Fruit fly (Drosophila melanogaster) whole organism, embryonic: ENCODE measurements around the gene CG12054.
A peak's percentile ranks its signal among the peaks of the same experiment; 100 is the strongest.

Experiments
- Antp ChIP-seq: fragments of 200-800 bp; sonication (Bioruptor generic); optimal IDR thresholded peaks from 3 replicates; lab custom pipeline; 2016; ENCODE audit warnings: missing biosample characterization, missing genetic modification characterization
- B-H2 ChIP-seq: fragments of 200-800 bp; sonication (Bioruptor generic); optimal IDR thresholded peaks from 2 replicates; lab custom pipeline; 2018; ENCODE audit warnings: missing biosample characterization, mild to moderate bottlenecking, missing genetic modification characterization
- CG10654 ChIP-seq: fragments of 200-800 bp; sonication (Bioruptor generic); optimal IDR thresholded peaks from 2 replicates; lab custom pipeline; 2016; ENCODE audit warnings: missing biosample characterization, missing genetic modification characterization
- CG11093 ChIP-seq: fragments of 200-800 bp; sonication (Bioruptor generic); IDR thresholded peaks from 3 replicates; pipeline ENCODE4 v1.3.6; 2022; ENCODE audit warnings: missing biosample characterization, missing genetic modification characterization
- CG12769 ChIP-seq: fragments of 200-800 bp; sonication (Bioruptor generic); optimal IDR thresholded peaks from 2 replicates; lab custom pipeline; 2019; ENCODE audit warnings: missing biosample characterization, mild to moderate bottlenecking, missing genetic modification characterization, moderate library complexity
- CG15011 ChIP-seq: fragments of 200-800 bp; sonication (Bioruptor generic); optimal IDR thresholded peaks from 3 replicates; lab custom pipeline; 2018; ENCODE audit warnings: missing biosample characterization, mild to moderate bottlenecking, missing genetic modification characterization
- CG15073 ChIP-seq: fragments of 200-800 bp; sonication (Bioruptor generic); optimal IDR thresholded peaks from 2 replicates; lab custom pipeline; 2016; ENCODE audit warnings: missing biosample characterization, missing genetic modification characterization
- CG16815 ChIP-seq: fragments of 200-800 bp; sonication (Bioruptor generic); optimal IDR thresholded peaks from 3 replicates; lab custom pipeline; 2017; ENCODE audit warnings: missing biosample characterization, mild to moderate bottlenecking, missing genetic modification characterization
- CG17612 ChIP-seq: fragments of 200-800 bp; sonication (Bioruptor generic); IDR thresholded peaks from 2 replicates; pipeline ENCODE4 v1.3.6; 2022; ENCODE audit warnings: missing biosample characterization, missing genetic modification characterization
- CG2199 ChIP-seq: fragments of 200-800 bp; sonication (Bioruptor generic); IDR thresholded peaks from 3 replicates; pipeline ENCODE4 v1.3.6; 2022; ENCODE audit warnings: missing biosample characterization, missing genetic modification characterization
- CG4282 ChIP-seq: fragments of 200-800 bp; sonication (Bioruptor generic); optimal IDR thresholded peaks from 2 replicates; lab custom pipeline; 2016; ENCODE audit warnings: missing biosample characterization, missing genetic modification characterization
- CG4617 ChIP-seq: fragments of 200-800 bp; sonication (Bioruptor generic); optimal IDR thresholded peaks from 3 replicates; lab custom pipeline; 2016; ENCODE audit warnings: missing biosample characterization, missing genetic modification characterization, borderline replicate concordance
- CG6254 ChIP-seq: fragments of 200-800 bp; sonication (Bioruptor generic); optimal IDR thresholded peaks from 3 replicates; lab custom pipeline; 2017; ENCODE audit warnings: mild to moderate bottlenecking, missing biosample characterization, missing genetic modification reagents, missing genetic modification characterization
- CG6683 ChIP-seq: fragments of 200-800 bp; sonication (Bioruptor generic); optimal IDR thresholded peaks from 2 replicates; lab custom pipeline; 2017; ENCODE audit warnings: missing biosample characterization, mild to moderate bottlenecking, missing genetic modification characterization, missing genetic modification reagents
- CG7271 ChIP-seq: fragments of 200-800 bp; sonication (Bioruptor generic); optimal IDR thresholded peaks from 2 replicates; lab custom pipeline; 2018; ENCODE audit warnings: missing biosample characterization, mild to moderate bottlenecking, missing genetic modification characterization, moderate library complexity
- CG7357 ChIP-seq: fragments of 200-800 bp; sonication (Bioruptor generic); IDR thresholded peaks from 3 replicates; pipeline ENCODE4 v1.3.6; 2022; ENCODE audit warnings: missing biosample characterization, missing genetic modification characterization
- CG7839 ChIP-seq: fragments of 200-800 bp; sonication (Bioruptor generic); optimal IDR thresholded peaks from 3 replicates; lab custom pipeline; 2018; ENCODE audit warnings: missing biosample characterization, mild to moderate bottlenecking, missing genetic modification characterization, moderate library complexity
- CG7928 ChIP-seq: fragments of 200-800 bp; sonication (Bioruptor generic); optimal IDR thresholded peaks from 2 replicates; lab custom pipeline; 2017; ENCODE audit warnings: missing biosample characterization, mild to moderate bottlenecking, missing genetic modification characterization
- CG7963 ChIP-seq: fragments of 200-800 bp; sonication (Bioruptor generic); IDR thresholded peaks from 3 replicates; pipeline ENCODE4 v1.3.6; 2022; ENCODE audit warnings: missing biosample characterization, missing genetic modification characterization; ENCODE audit not compliant: partially characterized antibody
- CG8944 ChIP-seq: fragments of 200-800 bp; sonication (Bioruptor generic); optimal IDR thresholded peaks from 3 replicates; lab custom pipeline; 2016; ENCODE audit warnings: missing biosample characterization, missing genetic modification characterization
- CrebB ChIP-seq: fragments of 200-800 bp; sonication (Bioruptor generic); optimal IDR thresholded peaks from 3 replicates; lab custom pipeline; 2018; ENCODE audit warnings: missing biosample characterization, mild to moderate bottlenecking, missing genetic modification characterization
- Dfd ChIP-seq, 2 experiments: fragments of >200 bp; optimal IDR thresholded peaks; 2 replicates each; lab custom pipeline; 2017; ENCODE audit warnings: missing biosample characterization in 2 of 2, missing genetic modification characterization in 2 of 2
- Dref ChIP-seq: fragments of 200-800 bp; sonication (Bioruptor generic); IDR thresholded peaks from 2 replicates; pipeline ENCODE4 v1.3.6; 2022; ENCODE audit warnings: missing biosample characterization, missing genetic modification characterization
- ERR ChIP-seq: fragments of 200-800 bp; sonication (Bioruptor generic); optimal IDR thresholded peaks from 2 replicates; lab custom pipeline; 2016; ENCODE audit warnings: missing biosample characterization, missing genetic modification characterization
- Ets65A ChIP-seq: fragments of 200-800 bp; sonication (Bioruptor generic); peaks from one replicate; lab custom pipeline; 2016; ENCODE audit warnings: missing biosample characterization, missing genetic modification characterization
- GATAe ChIP-seq: fragments of 200-800 bp; sonication (Bioruptor generic); conservative IDR thresholded peaks from 2 replicates; pipeline ENCODE4 v1.3.6; 2022; ENCODE audit warnings: missing biosample characterization, missing genetic modification characterization
- Gsc ChIP-seq: fragments of 200-800 bp; sonication (Bioruptor generic); IDR thresholded peaks from 2 replicates; pipeline ENCODE4 v1.3.6; 2022; ENCODE audit warnings: missing biosample characterization, missing genetic modification characterization
- Jarid2 ChIP-seq: fragments of 200-800 bp; sonication (Bioruptor generic); optimal IDR thresholded peaks from 3 replicates; lab custom pipeline; 2017; ENCODE audit warnings: mild to moderate bottlenecking, missing biosample characterization, missing genetic modification reagents, missing genetic modification characterization
- NC2β ChIP-seq: fragments of 200-800 bp; sonication (Bioruptor generic); optimal IDR thresholded peaks from 2 replicates; lab custom pipeline; 2016; ENCODE audit warnings: missing biosample characterization, missing genetic modification characterization
- Pdp1 ChIP-seq, 2 experiments: fragments of 200-800 bp; sonication (Bioruptor generic); optimal IDR thresholded peaks; 3 replicates each; lab custom pipeline; 2016; ENCODE audit warnings: missing biosample characterization in 2 of 2, missing genetic modification characterization in 2 of 2, mild to moderate bottlenecking in 1 of 2, moderate library complexity in 1 of 2
- Sin3A ChIP-seq: fragments of >200 bp; optimal IDR thresholded peaks from 2 replicates; lab custom pipeline; 2018
- Tbp ChIP-seq: fragments of >200 bp; optimal IDR thresholded peaks from 2 replicates; lab custom pipeline; 2018; ENCODE audit warnings: missing biosample characterization, missing genetic modification characterization
- Usf ChIP-seq: fragments of 200-800 bp; sonication (Bioruptor generic); optimal IDR thresholded peaks from 2 replicates; lab custom pipeline; 2017; ENCODE audit warnings: missing genotype, missing biosample characterization, missing genetic modification characterization
- amos ChIP-seq: fragments of 200-800 bp; sonication (Bioruptor generic); IDR thresholded peaks from 2 replicates; pipeline ENCODE4 v1.3.6; 2022; ENCODE audit warnings: missing biosample characterization, missing genetic modification characterization; ENCODE audit not compliant: partially characterized antibody
- ash1 ChIP-seq: fragments of 200-800 bp; sonication (Bioruptor generic); optimal IDR thresholded peaks from 2 replicates; lab custom pipeline; 2018; ENCODE audit warnings: missing biosample characterization, mild to moderate bottlenecking, missing genetic modification characterization
- az2 ChIP-seq: fragments of 200-800 bp; sonication (Bioruptor generic); optimal IDR thresholded peaks from 3 replicates; lab custom pipeline; 2016; ENCODE audit warnings: missing biosample characterization, missing genetic modification characterization
- chif ChIP-seq, 2 experiments: fragments of 200-800 bp; sonication (Bioruptor generic); optimal IDR thresholded peaks; 3 replicates each; lab custom pipeline; 2016; ENCODE audit warnings: missing biosample characterization in 2 of 2, missing genetic modification characterization in 2 of 2
- crp ChIP-seq, 2 experiments: fragments of 200-800 bp; sonication (Bioruptor generic); optimal IDR thresholded peaks; 2 replicates in 1 of 2; 3 replicates in 1 of 2; lab custom pipeline; 2017; ENCODE audit warnings: missing biosample characterization in 2 of 2, missing genetic modification characterization in 2 of 2, mild to moderate bottlenecking in 1 of 2, moderate library complexity in 1 of 2
- dmrt11E ChIP-seq: fragments of 200-800 bp; sonication (Bioruptor generic); optimal IDR thresholded peaks from 3 replicates; lab custom pipeline; 2018; ENCODE audit warnings: missing biosample characterization, mild to moderate bottlenecking, missing genetic modification characterization, moderate library complexity
- dysf ChIP-seq: fragments of 200-800 bp; sonication (Bioruptor generic); IDR thresholded peaks from 3 replicates; pipeline ENCODE4 v1.3.6; 2022; ENCODE audit warnings: missing biosample characterization, missing genetic modification characterization
- exex ChIP-seq: fragments of 200-800 bp; sonication (Bioruptor generic); optimal IDR thresholded peaks from 4 replicates; lab custom pipeline; 2018; ENCODE audit warnings: missing biosample characterization, mild to moderate bottlenecking, missing genetic modification characterization, moderate library complexity
- knrl ChIP-seq: fragments of 200-800 bp; sonication (Bioruptor generic); IDR thresholded peaks from 3 replicates; pipeline ENCODE4 v1.3.6; 2022; ENCODE audit warnings: missing biosample characterization, missing genetic modification characterization; ENCODE audit not compliant: partially characterized antibody
- maf-S ChIP-seq: fragments of 200-800 bp; sonication (Bioruptor generic); optimal IDR thresholded peaks from 2 replicates; lab custom pipeline; 2016; ENCODE audit warnings: missing biosample characterization, missing genetic modification characterization
- nmo ChIP-seq: fragments of 200-800 bp; sonication (Bioruptor generic); optimal IDR thresholded peaks from 2 replicates; lab custom pipeline; 2018; ENCODE audit warnings: missing biosample characterization, mild to moderate bottlenecking, missing genetic modification characterization, moderate library complexity
- p53 ChIP-seq: fragments of 200-800 bp; sonication (Bioruptor generic); optimal IDR thresholded peaks from 2 replicates; lab custom pipeline; 2016; ENCODE audit warnings: missing biosample characterization, missing genetic modification characterization
- pan ChIP-seq, 4 experiments: fragments of >200 bp in 3 of 4; fragments of 200-800 bp in 1 of 4; sonication (Bioruptor generic) in 1 of 4; optimal IDR thresholded peaks in 3 of 4; IDR thresholded peaks in 1 of 4; 2 replicates each; pipeline versions ENCODE4 v1.3.6 to Lab custom; 2017 to 2022; ENCODE audit warnings: missing biosample characterization in 2 of 4, missing genetic modification characterization in 2 of 4, mixed read lengths in 1 of 4
- seq ChIP-seq: fragments of 200-800 bp; sonication (Bioruptor generic); IDR thresholded peaks from 2 replicates; pipeline ENCODE4 v1.3.6; 2022; ENCODE audit warnings: missing biosample characterization, missing genetic modification characterization
- shn ChIP-seq: fragments of 200-800 bp; sonication (Bioruptor generic); optimal IDR thresholded peaks from 3 replicates; lab custom pipeline; 2016; ENCODE audit warnings: missing biosample characterization, missing genetic modification characterization

CG12054 gene

DNA sequence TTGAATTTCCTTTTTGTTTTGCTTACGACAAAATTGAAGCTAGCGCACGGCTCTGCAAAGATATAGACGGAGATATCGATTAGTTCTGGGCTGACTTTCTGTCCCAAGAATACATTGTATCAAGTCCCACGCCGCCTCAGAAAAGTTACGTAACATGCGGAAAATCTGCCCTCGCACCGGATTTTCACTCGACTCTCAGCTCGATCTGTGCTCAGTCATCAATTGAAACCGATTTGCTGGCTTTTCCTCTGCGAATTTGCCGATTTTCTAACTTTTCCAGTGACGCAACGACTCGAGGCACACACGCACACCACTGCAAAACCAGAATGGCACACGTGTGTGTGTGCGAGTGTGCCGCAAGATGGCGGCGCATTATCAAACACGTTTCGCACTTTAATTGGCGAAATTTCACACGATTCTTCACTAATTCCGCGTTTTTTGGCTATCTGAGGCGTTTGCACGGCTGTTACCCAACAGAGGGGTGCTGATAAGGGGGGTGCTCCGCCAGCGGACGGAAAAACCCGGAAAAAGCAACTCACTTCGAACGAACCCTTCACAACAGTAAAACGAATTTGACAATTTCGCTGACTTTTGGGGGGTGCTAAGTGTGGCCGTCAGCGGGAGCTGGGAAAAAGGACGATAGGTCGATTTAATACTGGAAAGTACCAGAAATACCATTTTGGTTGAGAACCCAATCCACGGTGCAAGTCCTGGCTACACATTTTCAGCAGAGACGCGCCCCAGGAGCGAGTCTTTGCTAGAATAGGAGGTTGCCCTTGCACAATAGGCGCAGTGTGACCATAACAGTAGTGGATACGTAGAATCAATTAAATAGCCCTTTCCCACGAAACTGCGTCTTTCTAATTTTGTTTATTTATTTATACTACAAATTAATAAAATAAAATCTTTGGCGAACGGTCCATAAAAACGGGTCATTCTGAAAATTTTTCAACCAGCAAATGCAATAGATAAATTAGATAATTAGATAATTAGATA is 1.2 kb upstream of the CG12054 start, which contains the start of gene ATPsynC (continued):
- TF ChIP-seq Pdp1 (GFP tag; optimal IDR thresholded peaks at IDR 0.05; lab: Kevin White, UChicago) (peak in 1 of 2 experiments; percentile 98), Antp (GFP tag; lab: Kevin White, UChicago) (peak; percentile 58), CG10654 (GFP tag; lab: Kevin White, UChicago) (no peak), CG6254 (GFP tag; lab: Kevin White, UChicago) (peak; percentile 49), CG7839 (no peak), shn (GFP tag; lab: Kevin White, UChicago) (no peak), seq (GFP tag; lab: Robert Waterston, UW) (no peak), Usf (GFP tag; lab: Kevin White, UChicago) (no peak), CG12769 (peak; percentile 63), CG7928 (peak; percentile 70), GATAe (no peak), NC2β (GFP tag; lab: Kevin White, UChicago) (peak; percentile 69), Dfd (GFP tag; optimal IDR thresholded peaks at IDR 0.05; lab: Kevin White, UChicago) (peak in 1 of 2 experiments; percentile 67), exex (tag; lab: Kevin White, UChicago) (peak; percentile 7), ash1 (GFP tag; lab: Kevin White, UChicago) (peak; percentile 63), CG7963 (no peak), Dref (no peak), nmo (GFP tag; lab: Kevin White, UChicago) (peak; percentile 65), az2 (GFP tag; lab: Kevin White, UChicago) (peak; percentile 93), CG11093 (GFP tag; lab: Robert Waterston, UW) (0 out of 3 replicates have a peak, but pooled peaks have one; percentile 18), CG4282 (GFP tag; lab: Kevin White, UChicago) (no peak), amos (GFP tag; lab: Robert Waterston, UW) (no peak), Ets65A (GFP tag; lab: Kevin White, UChicago) (peak; percentile 69), CG15011 (GFP tag; lab: Kevin White, UChicago) (no peak), CG7271 (tag; lab: Kevin White, UChicago) (no peak), CG6683 (GFP tag; lab: Kevin White, UChicago) (peak; percentile 25), pan (optimal IDR thresholded peaks at IDR 0.05; lab: Kevin White, UChicago) (no peak), pan (GFP tag; optimal IDR thresholded peaks at IDR 0.05 in 1 of 2, IDR thresholded peaks at IDR 0.05 in 1 of 2) (no peak), CrebB (tag; lab: Kevin White, UChicago) (peak; percentile 48), CG17612 (GFP tag; lab: Robert Waterston, UW) (no peak), Jarid2 (GFP tag; lab: Kevin White, UChicago) (peak; percentile 78), dysf (GFP tag; lab: Robert Waterston, UW) (no peak), maf-S (peak; percentile 44), CG7357 (peak; percentile 99), Tbp (no peak), CG8944 (GFP tag; lab: Kevin White, UChicago) (peak; percentile 10), CG15073 (GFP tag; lab: Kevin White, UChicago) (no peak), p53 (GFP tag; lab: Kevin White, UChicago) (peak; percentile 67), Sin3A (lab: Kevin White, UChicago) (peak; percentile 79), ERR (GFP tag; lab: Kevin White, UChicago) (peak; percentile 58), Gsc (GFP tag; lab: Robert Waterston, UW) (no peak), CG16815 (GFP tag; lab: Kevin White, UChicago) (peak; percentile 15), chif (GFP tag; optimal IDR thresholded peaks at IDR 0.05; lab: Kevin White, UChicago) (no peak), crp (GFP tag; optimal IDR thresholded peaks at IDR 0.05; lab: Kevin White, UChicago) (no peak), knrl (GFP tag; lab: Robert Waterston, UW) (no peak), CG2199 (GFP tag; lab: Robert Waterston, UW) (no peak), dmrt11E (tag; lab: Kevin White, UChicago) (no peak), CG4617 (peak; percentile 30), B-H2 (GFP tag; lab: Kevin White, UChicago) (peak; percentile 45)
